Worm (Caenorhabditis elegans) whole organism, L4 larva: ENCODE measurements around the gene pqn-70.

Source experiments
- F49E8.2 ChIP-seq: sonication (generic microtip); optimal IDR thresholded peaks from 2 replicates; lab custom pipeline; 2016; ENCODE audit warnings: missing compliant biosample characterization, mild to moderate bottlenecking, missing genetic modification characterization, borderline replicate concordance
- R02D3.7 ChIP-seq: fragments of 150-350 bp; sonication (generic microtip); optimal IDR thresholded peaks from 3 replicates; lab custom pipeline; 2014; ENCODE audit warnings: missing biosample characterization, missing genetic modification characterization
- Y48G9A.11 ChIP-seq: fragments of 200-800 bp; sonication (Bioruptor generic); IDR thresholded peaks from 2 replicates; pipeline ENCODE4 v1.3.6; 2022; ENCODE audit warnings: missing genetic modification reagents, missing genetic modification characterization, missing compliant biosample characterization
- Y75B8A.6 ChIP-seq: fragments of 200-800 bp; sonication (Bioruptor generic); IDR thresholded peaks from 2 replicates; pipeline ENCODE4 v1.3.6; 2022; ENCODE audit warnings: missing genetic modification reagents, missing genetic modification characterization, missing compliant biosample characterization
- ama-1 ChIP-seq: fragments of 150-350 bp; optimal IDR thresholded peaks from 2 replicates; lab custom pipeline; 2014; ENCODE audit warnings: inconsistent platforms, mixed read lengths
- arid-1 ChIP-seq: fragments of 200-800 bp; sonication (Bioruptor generic); conservative IDR thresholded peaks from 2 replicates; pipeline ENCODE4 v1.3.6; 2022; ENCODE audit warnings: missing genetic modification reagents, missing genetic modification characterization, missing compliant biosample characterization
- ctbp-1 ChIP-seq: fragments of 200-800 bp; sonication (Bioruptor generic); IDR thresholded peaks from 2 replicates; pipeline ENCODE4 v1.3.6; 2022; ENCODE audit warnings: missing genetic modification reagents, missing genetic modification characterization, missing compliant biosample characterization
- dmd-9 ChIP-seq: fragments of 200-800 bp; sonication (Bioruptor generic); IDR thresholded peaks from 2 replicates; pipeline ENCODE4 v1.3.6; 2022; ENCODE audit warnings: missing genetic modification reagents, missing genetic modification characterization, missing compliant biosample characterization
- dpl-1 ChIP-seq: fragments of 150-350 bp; optimal IDR thresholded peaks from 2 replicates; lab custom pipeline; 2014; ENCODE audit warnings: missing biosample characterization, missing genetic modification reagents, missing genetic modification characterization
- dve-1 ChIP-seq: sonication (generic microtip); optimal IDR thresholded peaks from 2 replicates; lab custom pipeline; 2017; ENCODE audit warnings: antibody characterized with exemption, mild to moderate bottlenecking, missing genetic modification characterization, missing compliant biosample characterization; ENCODE audit not compliant: insufficient read depth
- egl-43 ChIP-seq: fragments of 200-800 bp; sonication (Bioruptor generic); IDR thresholded peaks from 2 replicates; pipeline ENCODE4 v1.3.6; 2022; ENCODE audit warnings: missing genetic modification reagents, missing genetic modification characterization, missing compliant biosample characterization
- hlh-11 ChIP-seq: fragments of 200-800 bp; sonication (Bioruptor generic); optimal IDR thresholded peaks from 2 replicates; lab custom pipeline; 2018; ENCODE audit warnings: mild to moderate bottlenecking, missing genetic modification characterization, missing compliant biosample characterization
- hlh-30 ChIP-seq: sonication (generic microtip); optimal IDR thresholded peaks from 2 replicates; lab custom pipeline; 2017; ENCODE audit warnings: antibody characterized with exemption, mild to moderate bottlenecking, missing genetic modification characterization, missing compliant biosample characterization; ENCODE audit not compliant: insufficient read depth
- hmg-1.1 ChIP-seq: fragments of 200-800 bp; sonication (Bioruptor generic); IDR thresholded peaks from 2 replicates; pipeline ENCODE4 v1.3.6; 2022; ENCODE audit warnings: missing genetic modification reagents, missing genetic modification characterization, missing compliant biosample characterization
- lin-1 ChIP-seq: fragments of 200-800 bp; sonication (Bioruptor generic); IDR thresholded peaks from 2 replicates; pipeline ENCODE4 v1.3.6; 2022; ENCODE audit warnings: missing genetic modification reagents, missing genetic modification characterization, missing compliant biosample characterization
- lin-13 ChIP-seq: fragments of 150-350 bp; optimal IDR thresholded peaks from 2 replicates; lab custom pipeline; 2014; ENCODE audit warnings: missing biosample characterization, missing genetic modification reagents, missing genetic modification characterization
- lin-15B ChIP-seq: fragments of 150-350 bp; sonication (generic microtip); optimal IDR thresholded peaks from 3 replicates; lab custom pipeline; 2014; ENCODE audit warnings: missing biosample characterization, missing genetic modification characterization
- lin-29 ChIP-seq: fragments of 200-800 bp; sonication (Bioruptor generic); IDR thresholded peaks from 2 replicates; pipeline ENCODE4 v1.3.6; 2022; ENCODE audit warnings: missing genetic modification reagents, missing genetic modification characterization, missing compliant biosample characterization
- lin-38 ChIP-seq: fragments of 200-800 bp; sonication (Bioruptor generic); IDR thresholded peaks from 2 replicates; pipeline ENCODE4 v1.3.6; 2022; ENCODE audit warnings: missing genetic modification reagents, missing genetic modification characterization, missing compliant biosample characterization
- mdt-29 ChIP-seq: fragments of 200-800 bp; sonication (Bioruptor generic); IDR thresholded peaks from 2 replicates; pipeline ENCODE4 v1.3.6; 2022; ENCODE audit warnings: missing genetic modification reagents, missing genetic modification characterization, missing compliant biosample characterization
- mep-1 ChIP-seq: fragments of 150-350 bp; sonication (generic microtip); optimal IDR thresholded peaks from 3 replicates; lab custom pipeline; 2014; ENCODE audit warnings: missing biosample characterization, missing genetic modification characterization
- mes-2 ChIP-seq: sonication (generic microtip); optimal IDR thresholded peaks from 2 replicates; lab custom pipeline; 2016; ENCODE audit warnings: missing genotype, mild to moderate bottlenecking, missing genetic modification characterization, missing compliant biosample characterization; ENCODE audit not compliant: poor library complexity, severe bottlenecking
- mxl-3 ChIP-seq: fragments of 200-800 bp; sonication (Bioruptor generic); optimal IDR thresholded peaks from 2 replicates; lab custom pipeline; 2018; ENCODE audit warnings: mild to moderate bottlenecking, missing genetic modification characterization, missing compliant biosample characterization
- nhr-10 ChIP-seq: fragments of 150-350 bp; optimal IDR thresholded peaks from 2 replicates; lab custom pipeline; 2014; ENCODE audit warnings: missing biosample characterization, missing genetic modification characterization
- nhr-237 ChIP-seq: sonication (generic microtip); optimal IDR thresholded peaks from 2 replicates; lab custom pipeline; 2017; ENCODE audit warnings: missing biosample characterization, missing genetic modification characterization
- nhr-28 ChIP-seq: fragments of 150-350 bp; optimal IDR thresholded peaks from 2 replicates; lab custom pipeline; 2014; ENCODE audit warnings: missing biosample characterization, missing genetic modification characterization
- nhr-42 ChIP-seq: fragments of 200-800 bp; sonication (Bioruptor generic); IDR thresholded peaks from 2 replicates; pipeline ENCODE4 v1.3.6; 2022; ENCODE audit warnings: missing genetic modification characterization, missing compliant biosample characterization
- nhr-6 ChIP-seq: fragments of 150-350 bp; optimal IDR thresholded peaks from 2 replicates; lab custom pipeline; 2014; ENCODE audit warnings: missing biosample characterization, missing genetic modification characterization
- nhr-77 ChIP-seq: fragments of 150-350 bp; optimal IDR thresholded peaks from 2 replicates; lab custom pipeline; 2014; ENCODE audit warnings: missing biosample characterization, missing genetic modification characterization
- pha-4 ChIP-seq, 2 experiments: fragments of 150-350 bp in 1 of 2; fragments of 200-800 bp in 1 of 2; sonication (Bioruptor generic) in 1 of 2; IDR thresholded peaks in 1 of 2; optimal IDR thresholded peaks in 1 of 2; 2 replicates each; pipeline versions ENCODE4 v1.3.6 to Lab custom; 2014 to 2022; ENCODE audit warnings: missing genetic modification characterization in 2 of 2, missing genetic modification reagents in 2 of 2, missing biosample characterization in 1 of 2, missing compliant biosample characterization in 1 of 2
- php-3 ChIP-seq: fragments of 200-800 bp; sonication (Bioruptor generic); IDR thresholded peaks from 2 replicates; pipeline ENCODE4 v1.3.6; 2022; ENCODE audit warnings: missing genetic modification reagents, missing genetic modification characterization, missing compliant biosample characterization
- rbr-2 ChIP-seq: sonication (generic microtip); optimal IDR thresholded peaks from 2 replicates; lab custom pipeline; 2016; ENCODE audit warnings: missing genotype, missing genetic modification characterization, missing compliant biosample characterization
- skn-1 ChIP-seq: fragments of 150-350 bp; optimal IDR thresholded peaks from 2 replicates; lab custom pipeline; 2014; ENCODE audit warnings: missing biosample characterization, missing genetic modification characterization
- spr-3 ChIP-seq: fragments of 200-800 bp; sonication (Bioruptor generic); optimal IDR thresholded peaks from 2 replicates; lab custom pipeline; 2018; ENCODE audit warnings: mild to moderate bottlenecking, missing genetic modification characterization, missing compliant biosample characterization
- tag-97 ChIP-seq: fragments of 200-800 bp; sonication (Bioruptor generic); IDR thresholded peaks from 2 replicates; pipeline ENCODE4 v1.3.6; 2022; ENCODE audit warnings: missing genetic modification characterization, missing compliant biosample characterization
- tra-1 ChIP-seq: fragments of 200-800 bp; sonication (Bioruptor generic); IDR thresholded peaks from 2 replicates; pipeline ENCODE4 v1.3.6; 2022; ENCODE audit warnings: missing genetic modification reagents, missing genetic modification characterization, missing compliant biosample characterization
- unc-130 ChIP-seq: sonication (generic microtip); optimal IDR thresholded peaks from 2 replicates; lab custom pipeline; 2016; ENCODE audit warnings: missing genetic modification reagents, missing genetic modification characterization, missing compliant biosample characterization
- vab-7 ChIP-seq: fragments of 200-800 bp; sonication (Bioruptor generic); IDR thresholded peaks from 2 replicates; pipeline ENCODE4 v1.3.6; 2022; ENCODE audit warnings: missing genetic modification reagents, missing genetic modification characterization, missing compliant biosample characterization
- zag-1 ChIP-seq: fragments of 150-350 bp; optimal IDR thresholded peaks from 2 replicates; lab custom pipeline; 2014; ENCODE audit warnings: missing biosample characterization, missing genetic modification characterization

The pqn-70 gene

ce11 chrV:11241580-11241979 lies 13.1 kb upstream of the pqn-70 start, which contains the start of gene pgap-1:
Gene pgap-1 (plus strand): TSS chrV:11241880.
- no peak for TF ChIP-seq lin-1
- TF ChIP-seq lin-29 (GFP tag; lab: Robert Waterston, UW) = no peak
- TF ChIP-seq lin-15B (tag; lab: Kevin White, UChicago) = no peak
- TF ChIP-seq hlh-30 (tag; lab: Kevin White, UChicago) = no peak
- TF ChIP-seq nhr-42 (GFP tag; lab: Robert Waterston, UW) = no peak

ce11 chrV:11239187-11239725 lies 10.8 kb upstream of the pqn-70 start, which contains the start of the genes dvc-1 and ima-1:
Gene dvc-1 (minus strand): TSS chrV:11239331.
Gene ima-1 (plus strand): TSS chrV:11239675.
- TF ChIP-seq nhr-237 (tag; lab: Kevin White, UChicago) = no peak
- peak; percentile 82 for TF ChIP-seq lin-38
- TF ChIP-seq hmg-1.1 (GFP tag; lab: Robert Waterston, UW) = peak; percentile 49; the same call in 1 of the 2 replicates
- peak; percentile 31 for TF ChIP-seq F49E8.2 (tag; lab: Kevin White, UChicago)
- TF ChIP-seq dmd-9 (GFP tag; lab: Robert Waterston, UW) = 0 out of 2 replicates have a peak, but pooled peaks have one; percentile 36
- TF ChIP-seq rbr-2 (tag; lab: Kevin White, UChicago) = peak; percentile 17
- no peak for TF ChIP-seq tag-97 (GFP tag; lab: Robert Waterston, UW)
- TF ChIP-seq Y75B8A.6 (GFP tag; lab: Robert Waterston, UW) = no peak
- peak; percentile 59 for TF ChIP-seq mep-1
- peak; percentile 75 for TF ChIP-seq hlh-30 (tag; lab: Kevin White, UChicago)
- peak; percentile 43; the same call in 1 of the 2 replicates for TF ChIP-seq pha-4 (GFP tag; IDR thresholded peaks at IDR 0.05; lab: Robert Waterston, UW)
- TF ChIP-seq pha-4 (tag; optimal IDR thresholded peaks at IDR 0.05; lab: Kevin White, UChicago) = no peak
- peak; percentile 11 for TF ChIP-seq mxl-3 (GFP tag; lab: Kevin White, UChicago)
- peak; percentile 57 for TF ChIP-seq dpl-1
- no peak for TF ChIP-seq zag-1 (tag; lab: Kevin White, UChicago)
- TF ChIP-seq nhr-28 (tag; lab: Kevin White, UChicago) = peak; percentile 26
- TF ChIP-seq Y48G9A.11 (GFP tag; lab: Robert Waterston, UW) = 0 out of 2 replicates have a peak, but pooled peaks have one; percentile 27
- peak; percentile 91 for TF ChIP-seq mes-2 (tag; lab: Kevin White, UChicago)
- peak; percentile 45 for TF ChIP-seq vab-7
- TF ChIP-seq spr-3 (GFP tag; lab: Kevin White, UChicago) = no peak
- TF ChIP-seq skn-1 (tag; lab: Kevin White, UChicago) = no peak
- 0 out of 2 replicates have a peak, but pooled peaks have one; percentile 30 for TF ChIP-seq php-3
- TF ChIP-seq R02D3.7 (tag; lab: Kevin White, UChicago) = peak; percentile 96
- TF ChIP-seq nhr-77 (tag; lab: Kevin White, UChicago) = peak; percentile 58
- no peak for TF ChIP-seq nhr-10 (tag; lab: Kevin White, UChicago)
- TF ChIP-seq arid-1 (GFP tag; lab: Robert Waterston, UW) = 0 out of 2 replicates have a peak, but pooled peaks have one; percentile 44
- peak; percentile 43 for TF ChIP-seq dve-1 (tag; lab: Kevin White, UChicago)
- peak; percentile 31; the same call in 1 of the 2 replicates for TF ChIP-seq mdt-29 (GFP tag; lab: Robert Waterston, UW)
- peak; percentile 65 for TF ChIP-seq egl-43 (GFP tag; lab: Robert Waterston, UW)
- TF ChIP-seq tra-1 = no peak
- TF ChIP-seq ama-1 = no peak
- peak; percentile 50 for TF ChIP-seq nhr-6 (tag; lab: Kevin White, UChicago)
- TF ChIP-seq hlh-11 (tag; lab: Kevin White, UChicago) = peak; percentile 58
- TF ChIP-seq ctbp-1 (GFP tag; lab: Robert Waterston, UW) = 0 out of 2 replicates have a peak, but pooled peaks have one; percentile 8
- TF ChIP-seq nhr-42 (GFP tag; lab: Robert Waterston, UW) = no peak
- TF ChIP-seq unc-130 (GFP tag; lab: Kevin White, UChicago) = peak; percentile 96
- peak; percentile 63 for TF ChIP-seq lin-13 (GFP tag; lab: Kevin White, UChicago)
